Worm (Caenorhabditis elegans): Measurements from ENCODE around the gene spe-36.

DNA sequence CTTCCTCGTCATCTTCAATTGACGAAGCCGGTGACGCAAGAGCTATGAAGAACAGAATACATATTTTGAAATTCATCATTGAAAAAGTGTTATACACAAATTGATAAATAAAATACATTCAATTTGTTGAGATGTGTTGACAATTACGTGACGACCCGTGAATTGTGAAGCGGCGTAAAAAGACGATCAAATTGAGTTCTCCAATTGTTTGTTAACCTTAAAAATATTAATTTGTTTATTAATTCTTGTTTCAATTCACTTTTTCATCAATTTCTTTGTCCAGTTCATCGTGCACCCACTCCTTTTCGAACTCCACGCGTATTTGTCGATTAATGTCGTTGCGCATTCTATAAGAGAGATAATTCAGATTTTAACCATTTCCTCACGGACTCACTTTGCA is at the start of gene spe-36:
- no peak for TF ChIP-seq mab-5 (tag; optimal IDR thresholded peaks at IDR 0.05)
- no peak for TF ChIP-seq nhr-2 (tag; optimal IDR thresholded peaks at IDR 0.05)
- TF ChIP-seq ztf-11 (tag; optimal IDR thresholded peaks at IDR 0.05), result no peak
- no peak for TF ChIP-seq nhr-76 (tag; optimal IDR thresholded peaks at IDR 0.05)
- TF ChIP-seq unc-39 (tag; optimal IDR thresholded peaks at IDR 0.05), result no peak
- TF ChIP-seq pha-4 (tag; optimal IDR thresholded peaks at IDR 0.05), result no peak
